Worm (Caenorhabditis elegans) whole organism, L1 larva: ENCODE measurements around the gene H02F09.3.

Experiments
- aly-2 ChIP-seq: fragments of 150-350 bp; optimal IDR thresholded peaks from 2 replicates; lab custom pipeline; 2014; ENCODE audit warnings: missing biosample characterization, missing genetic modification characterization
- ama-1 ChIP-seq: fragments of 150-350 bp; optimal IDR thresholded peaks from 2 replicates; lab custom pipeline; 2014
- egl-27 ChIP-seq, 2 experiments: fragments of 150-350 bp in 1 of 2; sonication (generic microtip); optimal IDR thresholded peaks; 3 replicates each; lab custom pipeline; 2017 to 2018; ENCODE audit warnings: missing biosample characterization in 2 of 2, missing genetic modification characterization in 2 of 2, missing genetic modification reagents in 2 of 2
- fos-1 ChIP-seq: fragments of 150-350 bp; optimal IDR thresholded peaks from 2 replicates; lab custom pipeline; 2014; ENCODE audit warnings: missing biosample characterization, missing genetic modification characterization
- nhr-11 ChIP-seq: fragments of 150-350 bp; optimal IDR thresholded peaks from 2 replicates; lab custom pipeline; 2014; ENCODE audit warnings: missing biosample characterization, missing genetic modification characterization
- nhr-237 ChIP-seq: fragments of 150-350 bp; optimal IDR thresholded peaks from 2 replicates; lab custom pipeline; 2014; ENCODE audit warnings: missing biosample characterization, missing genetic modification characterization
- nhr-77 ChIP-seq: fragments of 150-350 bp; optimal IDR thresholded peaks from 2 replicates; lab custom pipeline; 2014; ENCODE audit warnings: missing biosample characterization, missing genetic modification characterization
- nhr-90 ChIP-seq: sonication (generic microtip); optimal IDR thresholded peaks from 2 replicates; lab custom pipeline; 2016; ENCODE audit warnings: mild to moderate bottlenecking, missing genetic modification characterization, missing compliant biosample characterization; ENCODE audit not compliant: poor library complexity
- tlp-1 ChIP-seq: fragments of 150-350 bp; optimal IDR thresholded peaks from 2 replicates; lab custom pipeline; 2014; ENCODE audit warnings: missing biosample characterization, missing genetic modification characterization
- zag-1 ChIP-seq: fragments of 150-350 bp; optimal IDR thresholded peaks from 2 replicates; lab custom pipeline; 2014; ENCODE audit warnings: missing biosample characterization, missing genetic modification characterization
- ztf-11 ChIP-seq, 2 experiments: sonication (generic microtip); optimal IDR thresholded peaks; 2 replicates each; lab custom pipeline; 2016 to 2017; ENCODE audit warnings: missing genetic modification characterization in 2 of 2, missing biosample characterization in 1 of 2, missing compliant biosample characterization in 1 of 2
- ztf-4 ChIP-seq: fragments of 150-350 bp; optimal IDR thresholded peaks from 2 replicates; lab custom pipeline; 2014; ENCODE audit warnings: missing biosample characterization, missing genetic modification characterization

- TF ChIP-seq zag-1 (no peak), ama-1 (lab: Kevin White, UChicago) (no peak), fos-1 (tag; lab: Kevin White, UChicago) (no peak), aly-2 (tag; lab: Kevin White, UChicago) (no peak), ztf-4 (tag; lab: Kevin White, UChicago) (no peak), nhr-90 (tag; lab: Kevin White, UChicago) (no peak), ztf-11 (tag; optimal IDR thresholded peaks at IDR 0.05; lab: Kevin White, UChicago) (no peak), nhr-237 (no peak), nhr-11 (tag; lab: Kevin White, UChicago) (no peak), egl-27 (tag; optimal IDR thresholded peaks at IDR 0.05; lab: Kevin White, UChicago) (no peak), nhr-77 (tag; lab: Kevin White, UChicago) (no peak), tlp-1 (tag; lab: Kevin White, UChicago) (no peak)
These were observed 20.8 kb downstream of the H02F09.3 start for ce11 chrX:1589114-1589902.
